Fruit fly (Drosophila melanogaster) whole organism, embryonic: ENCODE data around the gene CG8100.

ENCODE experiments used
- CG10321 ChIP-seq: fragments of 200-800 bp; sonication (Bioruptor generic); IDR thresholded peaks from 2 replicates; pipeline ENCODE4 v1.3.6; 2022; ENCODE audit warnings: missing biosample characterization, missing genetic modification characterization
- CG12236 ChIP-seq: fragments of 200-800 bp; sonication (Bioruptor generic); optimal IDR thresholded peaks from 2 replicates; lab custom pipeline; 2016; ENCODE audit warnings: missing biosample characterization, missing genetic modification characterization
- CG17612 ChIP-seq: fragments of 200-800 bp; sonication (Bioruptor generic); IDR thresholded peaks from 2 replicates; pipeline ENCODE4 v1.3.6; 2022; ENCODE audit warnings: missing biosample characterization, missing genetic modification characterization
- CG17802 ChIP-seq: fragments of 200-800 bp; sonication (Bioruptor generic); optimal IDR thresholded peaks from 2 replicates; lab custom pipeline; 2018; ENCODE audit warnings: missing biosample characterization, mild to moderate bottlenecking, missing genetic modification characterization, moderate library complexity
- CG17912 ChIP-seq: fragments of 200-800 bp; sonication (Bioruptor generic); optimal IDR thresholded peaks from 2 replicates; lab custom pipeline; 2018; ENCODE audit warnings: missing biosample characterization, mild to moderate bottlenecking, missing genetic modification characterization
- CG1832 ChIP-seq: fragments of 200-800 bp; sonication (Bioruptor generic); optimal IDR thresholded peaks from 2 replicates; lab custom pipeline; 2017; ENCODE audit warnings: missing biosample characterization, mild to moderate bottlenecking, missing genetic modification characterization, inconsistent platforms
- CG2199 ChIP-seq: fragments of 200-800 bp; sonication (Bioruptor generic); IDR thresholded peaks from 3 replicates; pipeline ENCODE4 v1.3.6; 2022; ENCODE audit warnings: missing biosample characterization, missing genetic modification characterization
- CG30020 ChIP-seq: fragments of 200-800 bp; optimal IDR thresholded peaks from 2 replicates; lab custom pipeline; 2019; ENCODE audit warnings: missing biosample characterization, mild to moderate bottlenecking, missing genetic modification characterization, moderate library complexity
- CG31388 ChIP-seq: fragments of 200-800 bp; sonication (Bioruptor generic); optimal IDR thresholded peaks from 2 replicates; lab custom pipeline; 2016; ENCODE audit warnings: missing biosample characterization, missing genetic modification characterization
- CG34422 ChIP-seq: fragments of 200-800 bp; sonication (Bioruptor generic); IDR thresholded peaks from 3 replicates; pipeline ENCODE4 v1.3.6; 2022; ENCODE audit warnings: missing biosample characterization, missing genetic modification characterization
- CG3726 ChIP-seq: fragments of 200-800 bp; sonication (Bioruptor generic); IDR thresholded peaks from 3 replicates; pipeline ENCODE4, ENCODE4 v1.3.6; 2022; ENCODE audit warnings: missing biosample characterization, missing genetic modification characterization
- CG4707 ChIP-seq: fragments of 200-800 bp; sonication (Bioruptor generic); optimal IDR thresholded peaks from 2 replicates; lab custom pipeline; 2018; ENCODE audit warnings: missing biosample characterization, mild to moderate bottlenecking, missing genetic modification characterization, moderate library complexity
- CG6175 ChIP-seq: fragments of 200-800 bp; sonication (Bioruptor generic); IDR thresholded peaks from 3 replicates; pipeline ENCODE4 v1.3.6; 2022; ENCODE audit warnings: missing biosample characterization, missing genetic modification characterization
- CG8089 ChIP-seq: fragments of 200-800 bp; sonication (Bioruptor generic); optimal IDR thresholded peaks from 3 replicates; lab custom pipeline; 2016; ENCODE audit warnings: missing biosample characterization, missing genetic modification characterization
- CG8478 ChIP-seq: fragments of >200 bp; optimal IDR thresholded peaks from 2 replicates; lab custom pipeline; 2018
- Camta ChIP-seq: fragments of 200-800 bp; sonication (Bioruptor generic); optimal IDR thresholded peaks from 2 replicates; lab custom pipeline; 2016; ENCODE audit warnings: missing biosample characterization, missing genetic modification characterization
- Dref ChIP-seq: fragments of 200-800 bp; sonication (Bioruptor generic); IDR thresholded peaks from 2 replicates; pipeline ENCODE4 v1.3.6; 2022; ENCODE audit warnings: missing biosample characterization, missing genetic modification characterization
- Ets65A ChIP-seq: fragments of 200-800 bp; sonication (Bioruptor generic); peaks from one replicate; lab custom pipeline; 2016; ENCODE audit warnings: missing biosample characterization, missing genetic modification characterization
- Fer2 ChIP-seq: fragments of 200-800 bp; sonication (Bioruptor generic); optimal IDR thresholded peaks from 2 replicates; lab custom pipeline; 2018; ENCODE audit warnings: missing biosample characterization, mild to moderate bottlenecking, missing genetic modification characterization, moderate library complexity
- Gsc ChIP-seq: fragments of 200-800 bp; sonication (Bioruptor generic); IDR thresholded peaks from 2 replicates; pipeline ENCODE4 v1.3.6; 2022; ENCODE audit warnings: missing biosample characterization, missing genetic modification characterization
- Med ChIP-seq: fragments of 200-800 bp; sonication (Bioruptor generic); peaks from one replicate; lab custom pipeline; 2016; ENCODE audit warnings: missing biosample characterization, missing genetic modification characterization, mild to moderate bottlenecking, inconsistent platforms, moderate library complexity
- Nf-YB ChIP-seq: fragments of 200-800 bp; sonication (Bioruptor generic); optimal IDR thresholded peaks from 3 replicates; lab custom pipeline; 2019; ENCODE audit warnings: missing biosample characterization, mild to moderate bottlenecking, missing genetic modification characterization, moderate library complexity
- Nf-YC ChIP-seq: fragments of 200-800 bp; optimal IDR thresholded peaks from 3 replicates; lab custom pipeline; 2019; ENCODE audit warnings: missing biosample characterization, mild to moderate bottlenecking, missing genetic modification characterization, moderate library complexity
- NfI ChIP-seq: fragments of 200-800 bp; sonication (Bioruptor generic); optimal IDR thresholded peaks from 3 replicates; lab custom pipeline; 2018; ENCODE audit warnings: missing biosample characterization, mild to moderate bottlenecking, missing genetic modification characterization, moderate library complexity
- Sry-β ChIP-seq: fragments of 200-800 bp; sonication (Bioruptor generic); optimal IDR thresholded peaks from 2 replicates; lab custom pipeline; 2018; ENCODE audit warnings: missing biosample characterization, mild to moderate bottlenecking, missing genetic modification characterization, moderate library complexity
- Sry-δ ChIP-seq: fragments of 200-800 bp; sonication (Bioruptor generic); optimal IDR thresholded peaks from 2 replicates; lab custom pipeline; 2016; ENCODE audit warnings: missing biosample characterization, missing genetic modification characterization
- aop ChIP-seq: fragments of 200-800 bp; sonication (Bioruptor generic); IDR thresholded peaks from 2 replicates; pipeline ENCODE4 v1.3.6; 2022; ENCODE audit warnings: missing biosample characterization, missing genetic modification characterization
- ara ChIP-seq: fragments of 200-800 bp; sonication (Bioruptor generic); IDR thresholded peaks from 2 replicates; pipeline ENCODE4 v1.3.6; 2022; ENCODE audit warnings: missing biosample characterization, missing genetic modification characterization
- bowl ChIP-seq: fragments of 200-800 bp; sonication (Bioruptor generic); IDR thresholded peaks from 2 replicates; pipeline ENCODE4 v1.3.6; 2022; ENCODE audit warnings: missing biosample characterization, missing genetic modification characterization
- danr ChIP-seq: fragments of 200-800 bp; sonication (Bioruptor generic); IDR thresholded peaks from 2 replicates; pipeline ENCODE4 v1.3.6; 2022; ENCODE audit warnings: missing biosample characterization, missing genetic modification characterization
- dmrt11E ChIP-seq: fragments of 200-800 bp; sonication (Bioruptor generic); optimal IDR thresholded peaks from 3 replicates; lab custom pipeline; 2018; ENCODE audit warnings: missing biosample characterization, mild to moderate bottlenecking, missing genetic modification characterization, moderate library complexity
- dmrt99B ChIP-seq: fragments of 200-800 bp; sonication (Bioruptor generic); optimal IDR thresholded peaks from 2 replicates; lab custom pipeline; 2018; ENCODE audit warnings: missing biosample characterization, mild to moderate bottlenecking, missing genetic modification characterization, moderate library complexity
- gsb-n ChIP-seq: fragments of 200-800 bp; sonication (Bioruptor generic); optimal IDR thresholded peaks from 3 replicates; lab custom pipeline; 2018; ENCODE audit warnings: missing biosample characterization, mild to moderate bottlenecking, missing genetic modification characterization
- ind ChIP-seq: fragments of 200-800 bp; sonication (Bioruptor generic); optimal IDR thresholded peaks from 3 replicates; lab custom pipeline; 2016; ENCODE audit warnings: missing biosample characterization, missing genetic modification characterization
- insv ChIP-seq, 2 experiments: fragments of 200-800 bp; sonication (Bioruptor generic); optimal IDR thresholded peaks; 3 replicates each; lab custom pipeline; 2016 to 2018; ENCODE audit warnings: missing biosample characterization in 2 of 2, missing genetic modification characterization in 2 of 2
- lilli ChIP-seq: fragments of 200-800 bp; sonication (Bioruptor generic); optimal IDR thresholded peaks from 3 replicates; lab custom pipeline; 2016; ENCODE audit warnings: missing biosample characterization, missing genetic modification characterization
- lmd ChIP-seq: fragments of 200-800 bp; sonication (Bioruptor generic); IDR thresholded peaks from 2 replicates; pipeline ENCODE4 v1.3.6; 2022; ENCODE audit warnings: missing biosample characterization, missing genetic modification characterization
- nerfin-1 ChIP-seq: fragments of 200-800 bp; sonication (Bioruptor generic); optimal IDR thresholded peaks from 3 replicates; lab custom pipeline; 2019; ENCODE audit warnings: missing biosample characterization, mild to moderate bottlenecking, missing genetic modification characterization, moderate library complexity
- phol ChIP-seq: fragments of 200-800 bp; sonication (Bioruptor generic); optimal IDR thresholded peaks from 3 replicates; lab custom pipeline; 2018; ENCODE audit warnings: missing biosample characterization, mild to moderate bottlenecking, missing genetic modification characterization, moderate library complexity
- rib ChIP-seq: fragments of 200-800 bp; sonication (Bioruptor generic); IDR thresholded peaks from 2 replicates; pipeline ENCODE4 v1.3.6; 2022; ENCODE audit warnings: missing biosample characterization, missing genetic modification characterization
- ro ChIP-seq: fragments of 200-800 bp; sonication (Bioruptor generic); IDR thresholded peaks from 2 replicates; pipeline ENCODE4 v1.3.6; 2022; ENCODE audit warnings: missing biosample characterization, missing genetic modification characterization
- slp2 ChIP-seq: fragments of 200-800 bp; sonication (Bioruptor generic); optimal IDR thresholded peaks from 2 replicates; lab custom pipeline; 2016; ENCODE audit warnings: missing biosample characterization, missing genetic modification characterization
- tin ChIP-seq: fragments of 200-800 bp; sonication (Bioruptor generic); optimal IDR thresholded peaks from 3 replicates; lab custom pipeline; 2016; ENCODE audit warnings: missing biosample characterization, missing genetic modification characterization
- z ChIP-seq: fragments of 200-800 bp; sonication (Bioruptor generic); IDR thresholded peaks from 3 replicates; pipeline ENCODE4 v1.3.6; 2022; ENCODE audit warnings: missing biosample characterization, missing genetic modification characterization

CG8100 gene

DNA sequence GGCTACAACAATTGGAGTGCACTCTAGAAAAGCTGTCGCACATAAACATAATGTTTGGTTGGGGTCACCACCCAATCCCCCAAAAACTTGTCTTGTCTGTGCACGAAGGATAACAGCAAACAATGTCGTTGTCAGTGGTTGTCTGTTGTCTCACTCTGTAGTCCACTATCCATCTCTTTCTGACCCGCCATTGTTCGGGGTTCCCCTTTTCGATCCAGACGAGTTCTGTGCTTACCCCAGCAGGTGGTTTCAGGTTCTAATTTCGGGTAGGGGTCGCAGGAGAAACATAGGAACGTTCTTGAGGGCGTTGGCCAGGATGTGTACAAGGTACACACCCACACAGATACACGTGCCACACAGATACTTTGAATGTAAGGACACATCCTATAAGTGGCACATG is 35.4 kb downstream of the CG8100 start (continued):
- TF ChIP-seq CG34422 (GFP tag; lab: Robert Waterston, UW) (no peak), CG6175 (GFP tag; lab: Robert Waterston, UW) (no peak), nerfin-1 (tag; lab: Kevin White, UChicago) (no peak), Fer2 (tag; lab: Kevin White, UChicago) (no peak), lilli (GFP tag; lab: Kevin White, UChicago) (no peak), dmrt99B (tag; lab: Kevin White, UChicago) (no peak), CG12236 (GFP tag; lab: Kevin White, UChicago) (no peak), Sry-β (GFP tag; lab: Kevin White, UChicago) (no peak), rib (GFP tag; lab: Robert Waterston, UW) (no peak), Nf-YB (GFP tag; lab: Kevin White, UChicago) (peak; percentile 77), CG31388 (GFP tag; lab: Kevin White, UChicago) (no peak), insv (GFP tag; optimal IDR thresholded peaks at IDR 0.05; lab: Kevin White, UChicago) (peak in 1 of 2 experiments; percentile 43), aop (GFP tag; lab: Robert Waterston, UW) (no peak), NfI (GFP tag; lab: Kevin White, UChicago) (no peak), tin (GFP tag; lab: Kevin White, UChicago) (no peak), slp2 (GFP tag; lab: Kevin White, UChicago) (no peak), CG17912 (GFP tag; lab: Kevin White, UChicago) (no peak), z (GFP tag; lab: Robert Waterston, UW) (no peak), danr (GFP tag; lab: Robert Waterston, UW) (no peak), CG17802 (tag; lab: Kevin White, UChicago) (no peak), lmd (no peak), ind (GFP tag; lab: Kevin White, UChicago) (no peak), CG30020 (tag; lab: Kevin White, UChicago) (no peak), dmrt11E (no peak), CG2199 (0 out of 3 replicates have a peak, but pooled peaks have one; percentile 40)

DNA sequence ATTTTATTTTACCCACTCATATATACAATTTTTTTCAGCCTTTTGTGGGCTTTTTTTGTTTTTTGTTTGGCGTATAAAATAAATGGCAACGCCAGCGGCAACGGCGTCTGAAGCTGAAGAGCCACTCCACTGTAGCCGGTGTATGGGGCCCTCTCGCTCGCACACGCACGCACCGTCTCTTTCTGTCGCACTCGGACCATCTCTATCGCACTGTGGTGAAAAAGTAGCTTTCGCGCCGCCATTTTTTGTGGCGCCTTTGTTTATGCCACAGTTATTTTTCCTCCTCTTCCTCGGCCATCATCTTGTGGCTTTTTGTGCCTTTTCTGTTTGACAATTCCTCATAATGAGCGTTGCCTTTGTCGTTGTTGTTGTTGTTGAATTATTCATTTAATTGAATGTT is 38.6 kb downstream of the CG8100 start:
- TF ChIP-seq Nf-YB (GFP tag; lab: Kevin White, UChicago) (peak; percentile 50), Camta (GFP tag; lab: Kevin White, UChicago) (no peak), CG1832 (GFP tag; lab: Kevin White, UChicago) (peak; percentile 73), Gsc (no peak), CG17612 (no peak), phol (tag; lab: Kevin White, UChicago) (peak; percentile 77), Nf-YC (tag; lab: Kevin White, UChicago) (peak; percentile 86), ro (GFP tag; lab: Robert Waterston, UW) (no peak), ara (GFP tag; lab: Robert Waterston, UW) (0 out of 2 replicates have a peak, but pooled peaks have one; percentile 22), Dref (GFP tag; lab: Robert Waterston, UW) (no peak), CG4707 (GFP tag; lab: Kevin White, UChicago) (peak; percentile 74), CG3726 (GFP tag; lab: Robert Waterston, UW) (no peak), gsb-n (no peak), CG10321 (peak; percentile 72)

DNA sequence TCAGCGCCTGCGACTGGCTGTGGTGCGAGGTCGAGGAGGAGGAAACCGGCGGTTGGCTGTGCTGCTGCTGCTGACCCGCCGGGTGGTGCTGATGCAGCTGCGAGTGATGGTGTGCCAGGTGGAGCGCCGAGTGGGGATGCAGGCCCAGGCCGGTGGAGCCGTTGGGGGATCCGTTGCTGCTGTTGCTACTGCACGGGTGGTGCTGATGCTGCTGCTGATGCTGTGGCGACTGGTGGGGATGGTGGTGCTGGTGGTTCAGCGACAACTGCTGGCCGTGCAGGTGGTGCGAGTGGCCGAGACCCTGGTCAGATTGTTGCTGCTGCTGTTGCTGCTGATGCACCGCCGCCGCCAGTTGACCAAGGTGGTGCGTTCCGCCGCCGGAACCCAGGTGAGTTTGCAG is 42.2 kb downstream of the CG8100 start:
- TF ChIP-seq Ets65A (GFP tag; lab: Kevin White, UChicago): peak; percentile 66
- peak; percentile 46 for TF ChIP-seq CG8478 (lab: Kevin White, UChicago)
- no peak for TF ChIP-seq CG8089
- TF ChIP-seq Med (GFP tag; lab: Kevin White, UChicago): peak; percentile 11
- TF ChIP-seq Nf-YB (GFP tag; lab: Kevin White, UChicago): peak; percentile 11
- TF ChIP-seq bowl (GFP tag; lab: Robert Waterston, UW): no peak
- no peak for TF ChIP-seq Sry-δ (GFP tag; lab: Kevin White, UChicago)
